Worm (Caenorhabditis elegans) whole organism, L2 larva: ENCODE data around the gene ufm-1.
A peak's percentile ranks its signal among the peaks of the same experiment; 100 is the strongest.

Source experiments
- C34F6.9 ChIP-seq: fragments of 150-350 bp; optimal IDR thresholded peaks from 2 replicates; lab custom pipeline; 2014; ENCODE audit warnings: missing biosample characterization, missing genetic modification characterization
- F13H6.1 ChIP-seq: sonication (generic microtip); optimal IDR thresholded peaks from 2 replicates; lab custom pipeline; 2016; ENCODE audit warnings: missing genetic modification characterization, missing compliant biosample characterization
- aly-2 ChIP-seq: fragments of 150-350 bp; optimal IDR thresholded peaks from 2 replicates; lab custom pipeline; 2014; ENCODE audit warnings: missing biosample characterization, missing genetic modification characterization
- blmp-1 ChIP-seq: sonication (generic microtip); optimal IDR thresholded peaks from 2 replicates; lab custom pipeline; 2017; ENCODE audit warnings: missing genetic modification characterization, mild to moderate bottlenecking, missing compliant biosample characterization, antibody characterized with exemption, moderate library complexity; ENCODE audit not compliant: insufficient read depth
- ceh-82 ChIP-seq: fragments of 150-350 bp; optimal IDR thresholded peaks from 2 replicates; lab custom pipeline; 2014; ENCODE audit warnings: missing biosample characterization, missing genetic modification characterization
- dmd-4 ChIP-seq: sonication (generic microtip); optimal IDR thresholded peaks from 2 replicates; lab custom pipeline; 2017; ENCODE audit warnings: missing biosample characterization, missing genetic modification characterization
- egl-27 ChIP-seq: sonication (generic microtip); optimal IDR thresholded peaks from 3 replicates; lab custom pipeline; 2017; ENCODE audit warnings: missing biosample characterization, missing genetic modification reagents, missing genetic modification characterization
- elt-3 ChIP-seq: sonication (generic microtip); optimal IDR thresholded peaks from 2 replicates; lab custom pipeline; 2017; ENCODE audit warnings: missing biosample characterization, missing genetic modification characterization
- fos-1 ChIP-seq: fragments of 150-350 bp; optimal IDR thresholded peaks from 2 replicates; lab custom pipeline; 2014; ENCODE audit warnings: missing biosample characterization, missing genetic modification characterization
- lin-13 ChIP-seq: fragments of 150-350 bp; optimal IDR thresholded peaks from 2 replicates; lab custom pipeline; 2014; ENCODE audit warnings: missing biosample characterization, missing genetic modification reagents, missing genetic modification characterization
- lin-39 ChIP-seq: fragments of 150-350 bp; optimal IDR thresholded peaks from 2 replicates; lab custom pipeline; 2014; ENCODE audit warnings: missing biosample characterization, missing genetic modification reagents, missing genetic modification characterization
- lsy-2 ChIP-seq, 2 experiments: fragments of 150-350 bp in 1 of 2; sonication (generic microtip) in 1 of 2; optimal IDR thresholded peaks; 2 replicates each; lab custom pipeline; 2014 to 2017; ENCODE audit warnings: missing biosample characterization in 2 of 2, missing genetic modification characterization in 2 of 2
- mdl-1 ChIP-seq, 2 experiments: fragments of 150-350 bp in 1 of 2; sonication (generic microtip) in 1 of 2; optimal IDR thresholded peaks; 2 replicates each; lab custom pipeline; 2017; ENCODE audit warnings: missing biosample characterization in 2 of 2, missing genetic modification characterization in 2 of 2
- nhr-10 ChIP-seq: sonication (generic microtip); optimal IDR thresholded peaks from 2 replicates; lab custom pipeline; 2017; ENCODE audit warnings: missing biosample characterization, missing genetic modification characterization
- nhr-12 ChIP-seq: fragments of 150-350 bp; optimal IDR thresholded peaks from 2 replicates; lab custom pipeline; 2014; ENCODE audit warnings: missing biosample characterization, missing genetic modification characterization
- nhr-23 ChIP-seq: fragments of 150-350 bp; optimal IDR thresholded peaks from 2 replicates; lab custom pipeline; 2014; ENCODE audit warnings: missing biosample characterization, missing genetic modification reagents, missing genetic modification characterization
- nhr-237 ChIP-seq: fragments of 150-350 bp; optimal IDR thresholded peaks from 2 replicates; lab custom pipeline; 2014; ENCODE audit warnings: missing biosample characterization, missing genetic modification characterization
- nhr-25 ChIP-seq: fragments of 150-350 bp; sonication (generic microtip); optimal IDR thresholded peaks from 3 replicates; lab custom pipeline; 2014; ENCODE audit warnings: missing biosample characterization, missing genetic modification characterization
- nhr-6 ChIP-seq: fragments of 150-350 bp; optimal IDR thresholded peaks from 2 replicates; lab custom pipeline; 2014; ENCODE audit warnings: missing biosample characterization, missing genetic modification characterization
- nhr-77 ChIP-seq: fragments of 150-350 bp; optimal IDR thresholded peaks from 2 replicates; lab custom pipeline; 2014; ENCODE audit warnings: missing biosample characterization, missing genetic modification characterization
- peb-1 ChIP-seq: fragments of 150-350 bp; optimal IDR thresholded peaks from 2 replicates; lab custom pipeline; 2014; ENCODE audit warnings: missing biosample characterization, missing genetic modification characterization
- sem-4 ChIP-seq: fragments of 150-350 bp; optimal IDR thresholded peaks from 2 replicates; lab custom pipeline; 2014; ENCODE audit warnings: missing biosample characterization, missing genetic modification reagents, missing genetic modification characterization
- sma-3 ChIP-seq: sonication (generic microtip); optimal IDR thresholded peaks from 2 replicates; lab custom pipeline; 2016; ENCODE audit warnings: missing genetic modification reagents, missing genetic modification characterization, missing compliant biosample characterization
- snpc-4 ChIP-seq: fragments of 150-350 bp; optimal IDR thresholded peaks from 2 replicates; lab custom pipeline; 2014; ENCODE audit warnings: missing biosample characterization, missing genetic modification characterization
- unc-55 ChIP-seq: fragments of 150-350 bp; sonication (generic microtip); optimal IDR thresholded peaks from 3 replicates; lab custom pipeline; 2014; ENCODE audit warnings: missing biosample characterization, missing genetic modification reagents, missing genetic modification characterization
- unc-62 ChIP-seq: fragments of 150-350 bp; optimal IDR thresholded peaks from 2 replicates; lab custom pipeline; 2014; ENCODE audit warnings: missing biosample characterization, missing genetic modification reagents, missing genetic modification characterization
- ztf-1 ChIP-seq: fragments of 200-800 bp; sonication (Bioruptor generic); conservative IDR thresholded peaks from 2 replicates; pipeline ENCODE4 v1.3.6; 2022; ENCODE audit warnings: missing genetic modification characterization, missing compliant biosample characterization
- ztf-11 ChIP-seq: sonication (generic microtip); optimal IDR thresholded peaks from 2 replicates; lab custom pipeline; 2017; ENCODE audit warnings: missing biosample characterization, missing genetic modification characterization
- ztf-4 ChIP-seq: fragments of 150-350 bp; optimal IDR thresholded peaks from 2 replicates; lab custom pipeline; 2014; ENCODE audit warnings: missing biosample characterization, missing genetic modification characterization

The ufm-1 gene

DNA sequence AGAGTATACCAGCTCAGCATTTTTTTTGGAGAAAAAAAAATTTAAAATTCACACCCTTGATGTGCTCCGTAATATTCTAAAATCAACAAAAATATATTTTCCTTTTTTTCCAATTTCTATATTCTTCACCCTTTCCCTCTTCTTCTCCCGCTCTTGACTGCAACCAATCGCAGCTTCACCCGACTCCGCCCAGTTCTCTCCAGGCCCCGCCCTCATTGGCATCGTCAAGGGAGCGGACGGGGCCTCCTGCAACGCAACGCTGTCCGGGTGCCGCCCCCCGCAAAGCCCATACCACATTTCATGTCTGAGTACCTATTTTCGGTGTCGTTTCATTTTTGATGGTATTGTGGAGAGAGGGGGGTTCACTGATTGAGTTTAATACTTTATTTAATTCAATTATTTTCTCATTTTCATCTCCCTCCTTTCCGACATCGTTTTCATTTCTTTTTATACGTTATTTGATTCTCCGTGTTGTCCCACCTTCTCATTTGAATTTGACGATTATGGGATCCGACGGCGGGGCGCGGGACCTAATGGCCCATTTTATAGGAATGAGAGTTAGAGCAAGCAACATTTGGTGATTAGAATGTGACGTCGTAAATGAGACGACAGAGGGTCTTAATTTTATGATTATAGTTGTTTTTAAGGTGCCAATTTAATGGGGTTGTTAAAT, 46.4 kb upstream of the ufm-1 start:
- TF ChIP-seq peb-1 (tag; lab: Kevin White, UChicago) (no peak), mdl-1 (tag; optimal IDR thresholded peaks at IDR 0.05; lab: Kevin White, UChicago) (no peak), lsy-2 (tag; optimal IDR thresholded peaks at IDR 0.05; lab: Kevin White, UChicago) (peak; percentile 6 to 37), sem-4 (tag; lab: Kevin White, UChicago) (peak; percentile 37), nhr-237 (tag; lab: Kevin White, UChicago) (no peak), ztf-1 (GFP tag; lab: Robert Waterston, UW) (no peak), unc-55 (GFP tag; lab: Kevin White, UChicago) (no peak), lin-13 (no peak), egl-27 (tag; lab: Kevin White, UChicago) (no peak), aly-2 (no peak), ztf-4 (tag; lab: Kevin White, UChicago) (no peak)

DNA sequence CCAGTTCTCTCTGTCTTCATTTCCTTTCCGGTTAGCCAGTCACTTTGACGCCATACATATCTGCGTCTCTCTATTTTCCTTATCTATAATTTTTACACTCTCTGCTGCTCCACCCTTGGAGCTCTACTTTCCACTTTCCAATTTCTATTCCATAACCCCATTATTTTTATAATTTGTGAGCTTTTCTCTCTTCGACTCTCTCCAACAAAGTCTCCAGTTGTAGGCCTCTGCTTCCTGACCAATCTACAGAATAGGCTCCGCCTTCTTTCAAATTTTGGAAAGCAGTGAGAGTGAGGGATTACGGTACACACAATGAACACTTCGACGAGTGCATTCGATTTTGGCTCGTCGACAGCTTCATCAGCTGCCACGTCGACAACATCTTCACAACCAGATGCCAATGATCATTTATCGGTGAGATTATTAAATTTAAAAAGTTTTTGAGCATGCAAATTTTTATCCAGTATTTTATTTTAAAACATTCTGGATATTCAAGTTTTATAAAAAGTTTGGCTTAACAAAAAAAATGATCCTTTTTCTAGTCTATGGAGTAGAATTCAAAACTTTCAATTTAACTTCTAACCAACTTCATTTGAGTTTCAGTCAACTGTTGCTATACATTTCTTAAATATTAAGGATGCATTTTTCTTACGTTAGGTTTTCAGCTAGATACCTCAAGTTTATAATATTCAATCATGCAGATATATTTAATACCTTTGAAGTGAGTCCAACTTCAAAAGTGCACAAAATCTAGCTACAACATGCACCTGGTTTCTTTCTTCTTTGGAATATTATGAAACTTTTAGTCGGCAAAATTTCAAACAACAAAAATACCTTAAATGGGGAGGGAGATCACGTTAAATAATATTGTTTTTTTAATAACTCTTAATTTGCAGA, 44.4 kb upstream of the ufm-1 start, which contains the start of gene egl-5:
Gene egl-5 (plus strand): TSS at position 216 of the 897 bp plus-strand sequence.
- TF ChIP-seq nhr-12 (tag; lab: Kevin White, UChicago) (no peak), sem-4 (tag; lab: Kevin White, UChicago) (peak; percentile 100), lsy-2 (tag; optimal IDR thresholded peaks at IDR 0.05; lab: Kevin White, UChicago) (peak in 1 of 2 experiments; percentile 25)

DNA sequence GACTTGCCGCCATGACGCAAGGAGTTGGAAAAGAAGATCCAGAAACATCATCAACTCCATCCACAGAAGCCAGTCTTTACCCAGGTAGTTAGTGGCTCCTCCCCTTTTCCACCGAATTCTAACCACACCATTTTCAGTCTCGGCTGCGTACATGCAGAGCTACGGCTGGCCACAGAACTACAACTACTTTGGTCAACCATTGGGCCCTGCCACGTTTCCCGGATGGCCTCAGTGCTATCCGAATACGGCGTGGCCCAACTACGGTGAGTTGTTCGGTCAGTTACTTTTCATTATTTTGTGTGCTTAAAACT, 43.8 kb upstream of the ufm-1 start:
- TF ChIP-seq snpc-4 (tag; lab: Kevin White, UChicago): no peak
- TF ChIP-seq fos-1 (tag; lab: Kevin White, UChicago): no peak
- no peak for TF ChIP-seq ztf-11 (tag; lab: Kevin White, UChicago)
- TF ChIP-seq C34F6.9 (tag; lab: Kevin White, UChicago): no peak
- TF ChIP-seq nhr-25 (tag; lab: Kevin White, UChicago): no peak
- TF ChIP-seq elt-3 (tag; lab: Kevin White, UChicago): no peak
- TF ChIP-seq nhr-6: no peak
- no peak for TF ChIP-seq ceh-82 (tag; lab: Kevin White, UChicago)
- no peak for TF ChIP-seq nhr-12 (tag; lab: Kevin White, UChicago)

DNA sequence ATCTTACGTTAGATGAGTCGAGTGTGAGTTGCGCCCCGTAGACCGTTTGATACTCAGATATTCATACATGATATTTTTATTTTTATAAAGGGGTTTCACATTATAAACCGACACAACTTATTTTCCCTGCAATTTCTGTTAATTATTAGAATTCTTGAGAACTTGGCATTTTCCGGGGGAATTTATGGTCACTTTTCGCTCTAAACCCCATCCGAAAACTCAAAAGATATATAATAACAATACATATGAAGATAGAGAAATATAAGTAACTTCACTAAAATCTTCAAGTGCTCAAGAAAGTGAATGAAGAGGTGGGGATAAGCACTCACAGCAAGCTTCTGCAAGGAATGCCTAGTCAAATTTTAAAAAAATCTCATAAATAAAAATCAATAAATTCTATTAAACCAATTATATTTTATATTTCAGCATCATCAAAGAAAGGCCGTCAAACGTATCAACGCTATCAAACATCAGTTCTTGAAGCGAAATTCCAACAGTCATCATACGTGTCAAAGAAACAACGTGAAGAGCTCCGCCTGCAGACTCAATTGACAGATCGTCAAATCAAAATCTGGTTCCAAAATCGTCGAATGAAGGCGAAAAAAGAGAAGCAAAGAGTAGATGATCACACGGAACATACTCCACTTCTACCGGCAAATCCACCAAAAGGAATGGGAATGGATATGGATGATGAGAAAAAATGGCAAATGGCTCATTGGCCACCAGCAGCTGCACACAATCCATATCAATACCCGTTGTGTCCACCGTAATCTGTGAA, 43.0 kb upstream of the ufm-1 start:
- peak; percentile 100 for TF ChIP-seq sem-4 (tag; lab: Kevin White, UChicago)
- no peak for TF ChIP-seq F13H6.1 (tag; lab: Kevin White, UChicago)

DNA sequence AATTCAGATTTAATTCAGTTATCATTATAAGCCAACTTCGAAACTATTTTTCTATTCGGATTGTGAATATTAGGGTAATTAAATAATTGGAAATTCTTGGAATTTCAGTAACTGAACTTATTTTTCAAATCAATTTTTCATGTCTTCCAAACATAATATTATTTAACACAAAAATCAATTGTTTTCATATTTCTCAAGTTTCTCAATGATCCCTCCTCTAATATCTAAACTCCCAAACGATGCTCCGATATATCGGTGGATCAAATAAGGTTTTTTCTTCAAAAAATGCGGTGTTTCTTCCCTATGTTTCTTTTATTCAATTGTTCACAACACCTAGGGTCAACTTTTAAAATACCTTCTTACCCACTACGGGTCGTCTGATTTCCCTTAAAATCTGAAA, 42.3 kb upstream of the ufm-1 start:
- TF ChIP-seq nhr-23 (tag; lab: Kevin White, UChicago): no peak
- peak; percentile 100 for TF ChIP-seq sem-4 (tag; lab: Kevin White, UChicago)
- TF ChIP-seq, all 48 proteins: peak for 1

DNA sequence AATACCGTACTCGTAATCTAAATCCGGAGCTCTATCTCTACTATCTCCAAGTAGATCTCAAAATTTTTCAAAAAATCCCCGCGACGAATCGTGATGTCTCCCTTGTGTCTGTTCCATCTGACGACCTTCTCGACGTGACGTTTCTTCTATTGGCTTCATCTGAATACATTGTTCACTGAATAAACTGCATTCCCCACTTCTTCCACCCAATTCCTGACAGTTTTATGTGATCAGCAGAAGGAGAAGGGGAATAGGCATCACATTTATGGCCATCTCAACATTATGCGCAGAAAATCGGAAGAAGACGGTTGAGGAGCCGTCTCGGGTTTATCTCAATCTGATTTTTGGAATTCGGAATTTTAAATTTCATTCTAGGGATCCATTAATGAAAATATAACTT, 39.8 kb upstream of the ufm-1 start:
- TF ChIP-seq blmp-1 (tag; lab: Kevin White, UChicago) (no peak), lin-13 (no peak), mdl-1 (tag; optimal IDR thresholded peaks at IDR 0.05; lab: Kevin White, UChicago) (no peak), lin-39 (tag; lab: Kevin White, UChicago) (no peak), elt-3 (tag; lab: Kevin White, UChicago) (no peak), nhr-10 (tag; lab: Kevin White, UChicago) (no peak), nhr-77 (tag; lab: Kevin White, UChicago) (no peak), dmd-4 (tag; lab: Kevin White, UChicago) (no peak), peb-1 (tag; lab: Kevin White, UChicago) (no peak), unc-62 (GFP tag; lab: Kevin White, UChicago) (no peak), sma-3 (GFP tag; lab: Kevin White, UChicago) (no peak), F13H6.1 (tag; lab: Kevin White, UChicago) (no peak)
